Worm (Caenorhabditis elegans): Measurements from ENCODE around the gene R05D8.7.
A peak's percentile ranks its signal among the peaks of the same experiment; 100 is the strongest.

Gene R05D8.7

DNA sequence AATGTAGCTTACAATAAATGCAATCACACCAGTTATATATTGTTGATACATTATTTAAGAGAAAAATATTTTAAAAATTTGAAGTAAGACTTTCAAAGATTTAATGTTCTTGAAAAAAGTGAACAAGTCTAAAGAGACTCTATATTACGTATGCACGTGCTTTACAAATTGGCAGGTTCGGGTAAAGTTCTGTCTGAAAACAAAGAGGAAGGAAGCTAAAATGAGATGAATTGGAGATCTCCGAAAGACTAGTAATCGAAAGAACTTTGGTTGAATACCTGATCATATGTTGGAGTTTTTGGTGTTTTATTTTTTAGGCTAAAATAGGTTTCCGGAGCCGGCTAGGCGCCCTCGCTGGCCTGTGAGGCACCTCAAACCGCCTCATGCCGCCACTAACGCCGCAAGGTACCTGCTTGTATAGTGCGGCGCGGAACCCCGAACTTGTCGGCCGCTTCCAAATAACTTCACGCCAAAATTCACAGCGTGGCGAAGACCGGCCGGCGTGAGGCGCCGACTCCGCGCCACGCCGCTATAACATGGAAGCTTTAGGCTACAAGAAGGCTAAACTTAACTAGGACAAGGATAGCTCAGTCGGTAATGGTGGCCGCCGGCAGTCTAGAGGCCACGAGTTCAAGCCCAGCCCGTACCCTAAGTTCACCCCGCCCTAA, 5.6 kb downstream of the R05D8.7 start, which contains the start of gene srx-28:
Gene srx-28, minus strand, starts transcription at position 51 of the 668 bp plus-strand sequence.
- TF ChIP-seq fkh-3 (tag; optimal IDR thresholded peaks at IDR 0.05), result peak; percentile 14
- no peak for TF ChIP-seq attf-3 (GFP tag; conservative IDR thresholded peaks at IDR 0.05)
- TF ChIP-seq ZK185.1 (tag; optimal IDR thresholded peaks at IDR 0.05; ENCODE audit: poor library complexity, severe bottlenecking), result no peak
- no peak for TF ChIP-seq ztf-18 (tag; optimal IDR thresholded peaks at IDR 0.05)
- TF ChIP-seq unc-62 (GFP tag; optimal IDR thresholded peaks at IDR 0.05), result no peak
- no peak for TF ChIP-seq B0336.3 (GFP tag; IDR thresholded peaks at IDR 0.05)
- TF ChIP-seq hlh-26 (GFP tag; conservative IDR thresholded peaks at IDR 0.05), result no peak
- no peak; the same call in none of the 2 replicates for TF ChIP-seq zfh-2 (GFP tag; conservative IDR thresholded peaks at IDR 0.05)
- no peak for TF ChIP-seq Y53G8AR.9 (GFP tag; conservative IDR thresholded peaks at IDR 0.05)
- TF ChIP-seq F23B12.7 (tag; optimal IDR thresholded peaks at IDR 0.05; ENCODE audit: insufficient read depth), result no peak
- no peak for TF ChIP-seq madf-10 (tag; optimal IDR thresholded peaks at IDR 0.05)
- TF ChIP-seq tlf-1 (GFP tag; optimal IDR thresholded peaks at IDR 0.05), result no peak
- TF ChIP-seq dpl-1 (GFP tag; optimal IDR thresholded peaks at IDR 0.05), result no peak
- no peak for TF ChIP-seq tbx-9 (tag; optimal IDR thresholded peaks at IDR 0.05; ENCODE audit: borderline replicate concordance)
- no peak for TF ChIP-seq ceh-100 (GFP tag; IDR thresholded peaks at IDR 0.05)
- TF ChIP-seq let-607 (tag; optimal IDR thresholded peaks at IDR 0.05), result no peak
- peak; percentile 43; the same call in 1 of the 2 replicates for TF ChIP-seq mcd-1 (GFP tag; IDR thresholded peaks at IDR 0.05)
- TF ChIP-seq lin-35 (GFP tag; optimal IDR thresholded peaks at IDR 0.05), result no peak
- TF ChIP-seq rcor-1 (GFP tag; IDR thresholded peaks at IDR 0.05), result no peak
- no peak for TF ChIP-seq Y53F4B.3 (GFP tag; IDR thresholded peaks at IDR 0.05)
- TF ChIP-seq nfyb-1 (GFP tag; IDR thresholded peaks at IDR 0.05), result peak; percentile 26; the same call in 1 of the 2 replicates
- TF ChIP-seq snpc-4 (GFP tag; optimal IDR thresholded peaks at IDR 0.05), result no peak
- TF ChIP-seq snpc-4 (tag; optimal IDR thresholded peaks at IDR 0.05), result peak in 2 of 4 experiments; percentile 75 to 87
- no peak for TF ChIP-seq ets-4 (GFP tag; optimal IDR thresholded peaks at IDR 0.05)
- TF ChIP-seq F37B4.10 (GFP tag; IDR thresholded peaks at IDR 0.05), result 0 out of 2 replicates have a peak, but pooled peaks have one; percentile 84
- TF ChIP-seq Y95B8A.8 (GFP tag; IDR thresholded peaks at IDR 0.05), result no peak
- no peak for TF ChIP-seq snpc-1.3 (tag; optimal IDR thresholded peaks at IDR 0.05; ENCODE audit: insufficient read depth)
- no peak for TF ChIP-seq K11D2.4 (GFP tag; IDR thresholded peaks at IDR 0.05)
- no peak for TF ChIP-seq F10E7.11 (tag; optimal IDR thresholded peaks at IDR 0.05)
- TF ChIP-seq ceh-79 (tag; optimal IDR thresholded peaks at IDR 0.05), result no peak
- TF ChIP-seq nhr-27 (tag; optimal IDR thresholded peaks at IDR 0.05), result no peak
- TF ChIP-seq D2030.7 (GFP tag; IDR thresholded peaks at IDR 0.05), result no peak
- no peak for TF ChIP-seq egl-18 (GFP tag; IDR thresholded peaks at IDR 0.05)
- TF ChIP-seq C06A6.2 (GFP tag; conservative IDR thresholded peaks at IDR 0.05), result no peak
- peak; percentile 29 for TF ChIP-seq rpc-1 (optimal IDR thresholded peaks at IDR 0.05)
- no peak for TF ChIP-seq rpc-1 (tag; optimal IDR thresholded peaks at IDR 0.05)
- no peak for TF ChIP-seq nhr-179 (tag; optimal IDR thresholded peaks at IDR 0.05)
- no peak for TF ChIP-seq F49E8.2 (tag; optimal IDR thresholded peaks at IDR 0.05; ENCODE audit: insufficient read depth)
- no peak for TF ChIP-seq cebp-1 (GFP tag; IDR thresholded peaks at IDR 0.05)
- no peak for TF ChIP-seq cebp-1 (tag; optimal IDR thresholded peaks at IDR 0.05)
- no peak for TF ChIP-seq T07F8.4 (tag; optimal IDR thresholded peaks at IDR 0.05)
- TF ChIP-seq lsl-1 (GFP tag; optimal IDR thresholded peaks at IDR 0.05), result no peak
- TF ChIP-seq mxl-1 (tag; optimal IDR thresholded peaks at IDR 0.05), result no peak
- TF ChIP-seq athp-1 (tag; optimal IDR thresholded peaks at IDR 0.05), result no peak
- TF ChIP-seq dox-1 (GFP tag; IDR thresholded peaks at IDR 0.05), result peak; percentile 47; the same call in 1 of the 2 replicates
- peak; percentile 68 for TF ChIP-seq snpc-1.1 (tag; optimal IDR thresholded peaks at IDR 0.05; ENCODE audit: insufficient read depth)
- TF ChIP-seq ztf-25 (GFP tag; IDR thresholded peaks at IDR 0.05), result 0 out of 2 replicates have a peak, but pooled peaks have one; percentile 38

Measured in whole organism, young adult.